Worm (Caenorhabditis elegans): ENCODE results near the gene sri-47.

DNA sequence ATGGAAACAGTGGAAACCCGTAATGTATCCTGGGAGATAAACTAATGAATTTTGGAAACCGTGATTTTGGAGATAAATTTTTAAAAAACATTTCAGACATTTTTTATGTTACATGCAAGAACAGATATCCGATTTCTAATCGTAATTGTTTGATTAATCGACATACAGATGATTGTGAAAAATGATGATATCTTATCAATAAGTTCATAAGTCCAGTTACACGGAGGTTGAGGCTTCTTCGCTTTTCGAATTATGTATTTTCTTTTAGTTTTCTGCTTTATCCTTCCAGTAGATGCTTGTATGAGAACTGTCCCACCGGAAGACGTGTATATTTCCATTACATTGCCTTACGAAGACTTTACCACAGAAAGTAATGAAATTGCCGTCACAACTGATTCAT, 8.9 kb downstream of the sri-47 start, which contains the start of gene F22E5.22:
- TF ChIP-seq fax-1 (tag; optimal IDR thresholded peaks at IDR 0.05) = no peak
- TF ChIP-seq pha-4 (tag; optimal IDR thresholded peaks at IDR 0.05) = no peak
- no peak for TF ChIP-seq hlh-13 (GFP tag; optimal IDR thresholded peaks at IDR 0.05)
- TF ChIP-seq unc-55 (GFP tag; optimal IDR thresholded peaks at IDR 0.05) = no peak
- no peak for TF ChIP-seq elt-4 (tag; optimal IDR thresholded peaks at IDR 0.05)
- TF ChIP-seq npax-4 (tag; optimal IDR thresholded peaks at IDR 0.05) = no peak
- TF ChIP-seq syd-9 (tag; optimal IDR thresholded peaks at IDR 0.05) = no peak
- no peak for TF ChIP-seq F13H6.1 (tag; optimal IDR thresholded peaks at IDR 0.05)
- no peak for TF ChIP-seq tbx-2 (tag; optimal IDR thresholded peaks at IDR 0.05)

Data from whole organism, late embryonic.